Fruit fly (Drosophila melanogaster): ENCODE results near the gene mld.

DNA sequence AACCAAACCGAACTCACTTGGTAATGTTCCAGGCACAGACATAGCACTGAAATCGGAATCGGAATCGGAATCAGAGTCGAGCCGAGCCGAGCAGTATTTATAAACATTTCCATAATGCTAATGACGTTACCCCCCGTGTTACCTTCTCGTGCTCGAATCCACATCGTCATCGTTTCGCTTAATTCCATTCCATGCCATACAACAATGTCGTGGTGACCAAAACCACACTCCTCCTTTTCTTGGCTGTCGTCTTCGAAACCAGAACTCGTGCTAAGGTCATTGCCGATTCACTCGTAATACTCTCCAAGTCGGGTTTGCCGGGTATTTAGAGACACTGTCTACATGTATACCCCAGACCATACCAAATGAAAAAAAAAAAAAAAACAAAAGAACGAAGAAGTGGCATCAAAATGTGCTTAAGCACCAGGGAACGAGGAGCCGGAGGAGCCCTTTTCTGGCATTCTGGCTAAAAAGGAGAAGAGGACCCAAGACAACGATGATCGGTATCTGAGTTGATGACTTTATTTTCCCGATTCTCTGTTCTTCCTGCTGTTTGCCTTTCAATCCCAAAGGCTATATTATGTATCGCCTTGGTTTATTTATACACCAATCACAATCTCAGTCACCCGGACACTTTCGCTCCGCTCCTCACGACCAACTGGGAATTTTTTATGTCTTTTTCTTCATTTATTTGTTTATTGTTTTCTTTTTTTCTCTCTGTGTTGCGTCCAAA is 18.1 kb downstream of the mld start:
- TF ChIP-seq EcR (GFP tag; optimal IDR thresholded peaks at IDR 0.05) (no peak), pan (optimal IDR thresholded peaks at IDR 0.05) (no peak), CG8478 (optimal IDR thresholded peaks at IDR 0.05) (no peak), usp (GFP tag; optimal IDR thresholded peaks at IDR 0.05) (no peak)

All from whole organism.